Worm (Caenorhabditis elegans) whole organism, L4/young adult: ENCODE data around the gene T07F8.4.

Source experiments
- dao-5 ChIP-seq: sonication (generic microtip); optimal IDR thresholded peaks from 2 replicates; lab custom pipeline; 2016; ENCODE audit warnings: missing genotype, missing genetic modification characterization, moderate library complexity, missing compliant biosample characterization
- him-1 ChIP-seq: sonication (generic microtip); optimal IDR thresholded peaks from 2 replicates; lab custom pipeline; 2016; ENCODE audit warnings: missing genotype, missing genetic modification reagents, missing genetic modification characterization, missing compliant biosample characterization

- TF ChIP-seq him-1 (tag; lab: Kevin White, UChicago) (no peak), dao-5 (tag; lab: Kevin White, UChicago) (no peak)
These were observed 33.3 kb downstream of the T07F8.4 start, which contains the start of gene mct-5 for ce11 chrII:7098578-7098977.
